Fruit fly (Drosophila melanogaster): ENCODE data around the gene Coq3.

dm6 chr2L:21206193-21206592 is 47.8 kb upstream of the Coq3 start, which contains the start of gene clumsy:
- TF ChIP-seq CG31365 (tag; optimal IDR thresholded peaks at IDR 0.05) (no peak), Sin3A (optimal IDR thresholded peaks at IDR 0.05) (no peak), fru (optimal IDR thresholded peaks at IDR 0.05) (no peak), CG8478 (optimal IDR thresholded peaks at IDR 0.05) (no peak), CG11398 (GFP tag; optimal IDR thresholded peaks at IDR 0.05) (no peak), Hey (tag; optimal IDR thresholded peaks at IDR 0.05) (no peak), zen2 (GFP tag; IDR thresholded peaks at IDR 0.05; ENCODE audit: partially characterized antibody) (no peak), ken (GFP tag; IDR thresholded peaks at IDR 0.05) (no peak), sob (GFP tag; IDR thresholded peaks at IDR 0.05) (no peak)

All from whole organism, embryonic.